Worm (Caenorhabditis elegans) whole organism, L1 larva: ENCODE measurements around the gene F53F8.7.

Source experiments
- C04F5.9 ChIP-seq: sonication (generic microtip); optimal IDR thresholded peaks from 2 replicates; lab custom pipeline; 2016; ENCODE audit warnings: missing genetic modification characterization, missing compliant biosample characterization
- F16B12.6 ChIP-seq: fragments of 150-350 bp; optimal IDR thresholded peaks from 2 replicates; lab custom pipeline; 2014; ENCODE audit warnings: missing biosample characterization, missing genetic modification characterization
- alr-1 ChIP-seq: fragments of 200-800 bp; sonication (Bioruptor generic); optimal IDR thresholded peaks from 2 replicates; lab custom pipeline; 2018; ENCODE audit warnings: borderline replicate concordance, mild to moderate bottlenecking, missing genetic modification characterization, missing compliant biosample characterization
- aly-2 ChIP-seq: fragments of 150-350 bp; optimal IDR thresholded peaks from 2 replicates; lab custom pipeline; 2014; ENCODE audit warnings: missing biosample characterization, missing genetic modification characterization
- ama-1 ChIP-seq: fragments of 150-350 bp; optimal IDR thresholded peaks from 2 replicates; lab custom pipeline; 2014
- blmp-1 ChIP-seq: fragments of 150-350 bp; optimal IDR thresholded peaks from 2 replicates; lab custom pipeline; 2014; ENCODE audit warnings: missing biosample characterization, missing genetic modification characterization
- ceh-8 ChIP-seq: fragments of 200-800 bp; sonication (Bioruptor generic); optimal IDR thresholded peaks from 2 replicates; lab custom pipeline; 2018; ENCODE audit warnings: mild to moderate bottlenecking, missing genetic modification characterization, moderate library complexity, missing compliant biosample characterization
- ceh-82 ChIP-seq, 3 experiments: fragments of 150-350 bp in 1 of 3; sonication (generic microtip) in 2 of 3; optimal IDR thresholded peaks; 2 replicates each; lab custom pipeline; 2014 to 2017; ENCODE audit warnings: missing biosample characterization in 3 of 3, missing genetic modification characterization in 3 of 3
- ceh-88 ChIP-seq: fragments of 200-800 bp; sonication (Bioruptor generic); IDR thresholded peaks from 2 replicates; pipeline ENCODE4 v1.3.6; 2022; ENCODE audit warnings: missing genetic modification characterization, missing compliant biosample characterization
- ces-1 ChIP-seq: fragments of 150-350 bp; optimal IDR thresholded peaks from 2 replicates; lab custom pipeline; 2014; ENCODE audit warnings: missing biosample characterization, missing genetic modification reagents, missing genetic modification characterization
- dpl-1 ChIP-seq, 3 experiments: fragments of 150-350 bp in 2 of 3; sonication (generic microtip) in 1 of 3; optimal IDR thresholded peaks; 2 replicates each; lab custom pipeline; 2014 to 2017; ENCODE audit warnings: missing biosample characterization in 3 of 3, missing genetic modification characterization in 3 of 3, missing genetic modification reagents in 3 of 3
- dsc-1 ChIP-seq: sonication (generic microtip); optimal IDR thresholded peaks from 2 replicates; lab custom pipeline; 2016; ENCODE audit warnings: mild to moderate bottlenecking, missing genetic modification characterization, missing compliant biosample characterization
- efl-1 ChIP-seq, 4 experiments: fragments of 150-350 bp; optimal IDR thresholded peaks in 3 of 4; peaks in 1 of 4; 1 replicate in 1 of 4; 2 replicates in 3 of 4; lab custom pipeline; 2014; ENCODE audit warnings: missing biosample characterization in 2 of 4, missing genetic modification characterization in 2 of 4, missing genetic modification reagents in 2 of 4
- efl-3 ChIP-seq: fragments of 200-800 bp; sonication (Bioruptor generic); optimal IDR thresholded peaks from 2 replicates; lab custom pipeline; 2018; ENCODE audit warnings: mild to moderate bottlenecking, missing genetic modification characterization, missing compliant biosample characterization
- egl-13 ChIP-seq: sonication (generic microtip); optimal IDR thresholded peaks from 2 replicates; lab custom pipeline; 2016; ENCODE audit warnings: missing genotype, missing genetic modification reagents, missing genetic modification characterization, missing compliant biosample characterization
- egl-27 ChIP-seq, 2 experiments: fragments of 150-350 bp in 1 of 2; sonication (generic microtip); optimal IDR thresholded peaks; 3 replicates each; lab custom pipeline; 2017 to 2018; ENCODE audit warnings: missing biosample characterization in 2 of 2, missing genetic modification characterization in 2 of 2, missing genetic modification reagents in 2 of 2
- elt-2 ChIP-seq: sonication (generic microtip); optimal IDR thresholded peaks from 2 replicates; lab custom pipeline; 2016; ENCODE audit warnings: missing genetic modification characterization, mild to moderate bottlenecking, inconsistent platforms, missing compliant biosample characterization, missing genetic modification reagents
- elt-3 ChIP-seq, 6 experiments: fragments of 150-350 bp in 1 of 6; sonication (generic microtip); optimal IDR thresholded peaks; 2 replicates each; lab custom pipeline; 2017 to 2018; ENCODE audit warnings: missing biosample characterization in 6 of 6, missing genetic modification characterization in 6 of 6, inconsistent platforms in 1 of 6
- hlh-17 ChIP-seq: fragments of 200-800 bp; sonication (Bioruptor generic); optimal IDR thresholded peaks from 2 replicates; lab custom pipeline; 2018; ENCODE audit warnings: missing genetic modification characterization, mild to moderate bottlenecking, missing compliant biosample characterization, moderate library complexity, borderline replicate concordance
- hpl-2 ChIP-seq: fragments of 150-350 bp; optimal IDR thresholded peaks from 2 replicates; lab custom pipeline; 2014; ENCODE audit warnings: missing biosample characterization, missing genetic modification reagents, missing genetic modification characterization
- irx-1 ChIP-seq: sonication (generic microtip); optimal IDR thresholded peaks from 2 replicates; lab custom pipeline; 2016; ENCODE audit warnings: missing genetic modification characterization, missing compliant biosample characterization
- isw-1 ChIP-seq: fragments of 200-800 bp; sonication (Bioruptor generic); IDR thresholded peaks from 2 replicates; pipeline ENCODE4 v1.3.6; 2022; ENCODE audit warnings: missing genetic modification characterization, missing compliant biosample characterization
- lin-14 ChIP-seq: fragments of 200-800 bp; sonication (Bioruptor generic); optimal IDR thresholded peaks from 2 replicates; lab custom pipeline; 2018; ENCODE audit warnings: mild to moderate bottlenecking, missing genetic modification characterization, moderate library complexity, missing compliant biosample characterization
- lsy-2 ChIP-seq, 2 experiments: fragments of 150-350 bp; optimal IDR thresholded peaks; 2 replicates each; lab custom pipeline; 2014; ENCODE audit warnings: missing biosample characterization in 2 of 2, missing genetic modification characterization in 2 of 2
- mab-9 ChIP-seq: fragments of 200-800 bp; sonication (Bioruptor generic); IDR thresholded peaks from 2 replicates; pipeline ENCODE4 v1.3.6; 2022; ENCODE audit warnings: missing genetic modification reagents, missing genetic modification characterization, missing compliant biosample characterization
- mdl-1 ChIP-seq, 2 experiments: fragments of 150-350 bp; optimal IDR thresholded peaks; 2 replicates each; lab custom pipeline; 2014 to 2017; ENCODE audit warnings: missing biosample characterization in 2 of 2, missing genetic modification characterization in 2 of 2, inconsistent platforms in 1 of 2
- nhr-19 ChIP-seq: fragments of 200-800 bp; sonication (Bioruptor generic); conservative IDR thresholded peaks from 2 replicates; pipeline ENCODE4 v1.3.6; 2022; ENCODE audit warnings: missing genetic modification characterization, missing compliant biosample characterization
- nhr-20 ChIP-seq: sonication (generic microtip); optimal IDR thresholded peaks from 2 replicates; lab custom pipeline; 2016; ENCODE audit warnings: mild to moderate bottlenecking, missing genetic modification characterization, missing compliant biosample characterization
- nhr-28 ChIP-seq: fragments of 150-350 bp; optimal IDR thresholded peaks from 2 replicates; lab custom pipeline; 2014; ENCODE audit warnings: missing biosample characterization, missing genetic modification characterization
- nhr-71 ChIP-seq: sonication (generic microtip); optimal IDR thresholded peaks from 2 replicates; lab custom pipeline; 2016; ENCODE audit warnings: mild to moderate bottlenecking, missing genetic modification characterization, moderate library complexity, missing compliant biosample characterization
- nhr-77 ChIP-seq: fragments of 150-350 bp; optimal IDR thresholded peaks from 2 replicates; lab custom pipeline; 2014; ENCODE audit warnings: missing biosample characterization, missing genetic modification characterization
- nhr-84 ChIP-seq: sonication (generic microtip); optimal IDR thresholded peaks from 2 replicates; lab custom pipeline; 2017; ENCODE audit warnings: missing biosample characterization, missing genetic modification characterization
- nhr-85 ChIP-seq: sonication (generic microtip); peaks from one replicate; lab custom pipeline; 2016; ENCODE audit warnings: missing genetic modification characterization, inconsistent platforms, missing compliant biosample characterization
- nhr-90 ChIP-seq: sonication (generic microtip); optimal IDR thresholded peaks from 2 replicates; lab custom pipeline; 2016; ENCODE audit warnings: mild to moderate bottlenecking, missing genetic modification characterization, missing compliant biosample characterization; ENCODE audit not compliant: poor library complexity
- pag-3 ChIP-seq: sonication (generic microtip); optimal IDR thresholded peaks from 2 replicates; lab custom pipeline; 2017; ENCODE audit warnings: missing genetic modification characterization, mild to moderate bottlenecking, missing compliant biosample characterization, antibody characterized with exemption, borderline replicate concordance; ENCODE audit not compliant: insufficient read depth
- rnt-1 ChIP-seq: sonication (generic microtip); optimal IDR thresholded peaks from 2 replicates; lab custom pipeline; 2016; ENCODE audit warnings: mild to moderate bottlenecking, missing genetic modification characterization, moderate library complexity, missing compliant biosample characterization
- snpc-4 ChIP-seq: fragments of 150-350 bp; optimal IDR thresholded peaks from 2 replicates; lab custom pipeline; 2014; ENCODE audit warnings: missing biosample characterization, missing genetic modification characterization
- sox-4 ChIP-seq: sonication (generic microtip); optimal IDR thresholded peaks from 2 replicates; lab custom pipeline; 2016; ENCODE audit warnings: missing genetic modification characterization, missing compliant biosample characterization
- swsn-7 ChIP-seq: sonication (generic microtip); optimal IDR thresholded peaks from 2 replicates; lab custom pipeline; 2016; ENCODE audit warnings: missing genetic modification characterization, missing compliant biosample characterization
- tbx-2 ChIP-seq: sonication (generic microtip); optimal IDR thresholded peaks from 2 replicates; lab custom pipeline; 2016; ENCODE audit warnings: missing genetic modification characterization, missing compliant biosample characterization
- tlp-1 ChIP-seq: fragments of 150-350 bp; optimal IDR thresholded peaks from 2 replicates; lab custom pipeline; 2014; ENCODE audit warnings: missing biosample characterization, missing genetic modification characterization
- unc-130 ChIP-seq: fragments of 150-350 bp; optimal IDR thresholded peaks from 2 replicates; lab custom pipeline; 2017; ENCODE audit warnings: missing biosample characterization, missing genetic modification characterization, inconsistent platforms
- vab-15 ChIP-seq: sonication (generic microtip); optimal IDR thresholded peaks from 2 replicates; lab custom pipeline; 2017; ENCODE audit warnings: missing genotype, mild to moderate bottlenecking, missing genetic modification characterization, missing compliant biosample characterization

F53F8.7 gene

ce11 chrV:20716830-20717441 lies 18.8 kb upstream of the F53F8.7 start (continued):
- TF ChIP-seq blmp-1 (tag; lab: Kevin White, UChicago), result no peak
- no peak for TF ChIP-seq lsy-2 (tag; optimal IDR thresholded peaks at IDR 0.05; lab: Kevin White, UChicago)
- no peak for TF ChIP-seq nhr-28 (tag; lab: Kevin White, UChicago)
- no peak for TF ChIP-seq elt-3 (tag; optimal IDR thresholded peaks at IDR 0.05; lab: Kevin White, UChicago)
- no peak for TF ChIP-seq nhr-77 (tag; lab: Kevin White, UChicago)
- TF ChIP-seq tlp-1 (tag; lab: Kevin White, UChicago), result no peak
- no peak for TF ChIP-seq nhr-90
- peak; percentile 24 for TF ChIP-seq nhr-85 (tag; lab: Kevin White, UChicago)
- TF ChIP-seq nhr-84 (tag; lab: Kevin White, UChicago), result no peak
- TF ChIP-seq F16B12.6 (tag; lab: Kevin White, UChicago), result no peak
- TF ChIP-seq egl-27 (tag; optimal IDR thresholded peaks at IDR 0.05; lab: Kevin White, UChicago), result no peak
- TF ChIP-seq hlh-17 (GFP tag; lab: Kevin White, UChicago), result no peak

- TF ChIP-seq nhr-90 (no peak), efl-3 (no peak), swsn-7 (tag; lab: Kevin White, UChicago) (no peak), ces-1 (GFP tag; lab: Kevin White, UChicago) (no peak), hpl-2 (GFP tag; lab: Kevin White, UChicago) (no peak), efl-1 (optimal IDR thresholded peaks at IDR 0.05; lab: Kevin White, UChicago) (no peak), efl-1 (GFP tag; optimal IDR thresholded peaks at IDR 0.05 in 1 of 2; lab: Kevin White, UChicago) (peak in 1 of 2 experiments; percentile 70), snpc-4 (tag; lab: Kevin White, UChicago) (no peak), egl-27 (tag; optimal IDR thresholded peaks at IDR 0.05; lab: Kevin White, UChicago) (no peak), egl-13 (tag; lab: Kevin White, UChicago) (no peak), tbx-2 (tag; lab: Kevin White, UChicago) (no peak), aly-2 (no peak), dsc-1 (peak; percentile 1), unc-130 (tag; lab: Kevin White, UChicago) (no peak), nhr-19 (GFP tag; lab: Robert Waterston, UW) (no peak), sox-4 (tag; lab: Kevin White, UChicago) (no peak)
These were observed 18.1 kb upstream of the F53F8.7 start for ce11 chrV:20716267-20716666.

ce11 chrV:20714503-20714902 lies 16.3 kb upstream of the F53F8.7 start:
- TF ChIP-seq ama-1 (lab: Kevin White, UChicago), result peak; percentile 11
- no peak for TF ChIP-seq elt-2 (tag; lab: Kevin White, UChicago)
- no peak for TF ChIP-seq C04F5.9
- TF ChIP-seq F16B12.6 (tag; lab: Kevin White, UChicago), result no peak
- TF ChIP-seq, all 84 proteins: peak for 1

ce11 chrV:20713620-20714019 lies 15.5 kb upstream of the F53F8.7 start, which contains the start of gene Y44A6C.1:
Gene Y44A6C.1, plus strand, starts transcription at chrV:20713920.
- TF ChIP-seq alr-1 (no peak), nhr-71 (tag; lab: Kevin White, UChicago) (peak; percentile 22)

- TF ChIP-seq nhr-71 (tag; lab: Kevin White, UChicago) (peak; percentile 84), irx-1 (tag; lab: Kevin White, UChicago) (no peak), mab-9 (GFP tag; lab: Robert Waterston, UW) (no peak), dsc-1 (peak; percentile 46), nhr-20 (tag; lab: Kevin White, UChicago) (peak; percentile 59), ceh-88 (GFP tag; lab: Robert Waterston, UW) (no peak), rnt-1 (tag; lab: Kevin White, UChicago) (peak; percentile 70), lin-14 (GFP tag; lab: Kevin White, UChicago) (peak; percentile 83), ceh-82 (tag; optimal IDR thresholded peaks at IDR 0.05; lab: Kevin White, UChicago) (peak in 1 of 3 experiments; percentile 24), alr-1 (no peak), nhr-85 (tag; lab: Kevin White, UChicago) (peak; percentile 54), mdl-1 (tag; optimal IDR thresholded peaks at IDR 0.05; lab: Kevin White, UChicago) (peak; percentile 27 to 89), isw-1 (GFP tag; lab: Robert Waterston, UW) (no peak), ceh-8 (GFP tag; lab: Kevin White, UChicago) (no peak), pag-3 (peak; percentile 9), vab-15 (tag; lab: Kevin White, UChicago) (no peak), dpl-1 (GFP tag; optimal IDR thresholded peaks at IDR 0.05; lab: Kevin White, UChicago) (peak; percentile 35 to 80 (median 42)), nhr-28 (tag; lab: Kevin White, UChicago) (no peak), blmp-1 (tag; lab: Kevin White, UChicago) (peak; percentile 56), C04F5.9 (no peak)
These were observed 14.8 kb upstream of the F53F8.7 start for ce11 chrV:20712994-20713326.
